Fruit fly (Drosophila melanogaster) whole organism, adult: ENCODE results near the gene CG5274.

Experiments used
- CG14711 ChIP-seq: fragments of 200-800 bp; sonication (Bioruptor generic); optimal IDR thresholded peaks from 2 replicates; lab custom pipeline; 2018; ENCODE audit warnings: missing biosample characterization, mild to moderate bottlenecking, missing genetic modification characterization, moderate library complexity
- CG33017 ChIP-seq: fragments of 200-800 bp; sonication (Bioruptor generic); optimal IDR thresholded peaks from 2 replicates; lab custom pipeline; 2018; ENCODE audit warnings: missing biosample characterization, mild to moderate bottlenecking, missing genetic modification characterization, moderate library complexity
- CG7045 ChIP-seq: fragments of 200-800 bp; sonication (Bioruptor generic); optimal IDR thresholded peaks from 2 replicates; lab custom pipeline; 2017; ENCODE audit warnings: missing biosample characterization, mild to moderate bottlenecking, missing genetic modification characterization
- CG7101 ChIP-seq: fragments of 200-800 bp; sonication (Bioruptor generic); optimal IDR thresholded peaks from 2 replicates; lab custom pipeline; 2018; ENCODE audit warnings: missing biosample characterization, mild to moderate bottlenecking, missing genetic modification characterization, moderate library complexity
- Crg-1 ChIP-seq: fragments of 200-800 bp; sonication (Bioruptor generic); optimal IDR thresholded peaks from 2 replicates; lab custom pipeline; 2016; ENCODE audit warnings: missing biosample characterization, missing genetic modification characterization
- Hr96 ChIP-seq: fragments of 200-800 bp; sonication (Bioruptor generic); optimal IDR thresholded peaks from 2 replicates; lab custom pipeline; 2016; ENCODE audit warnings: missing biosample characterization, missing genetic modification characterization
- Mnt ChIP-seq: fragments of 200-800 bp; sonication (Bioruptor generic); optimal IDR thresholded peaks from 2 replicates; lab custom pipeline; 2016; ENCODE audit warnings: missing biosample characterization, mild to moderate bottlenecking, missing genetic modification characterization
- cnc ChIP-seq, 2 experiments: fragments of >200 bp; optimal IDR thresholded peaks; 2 replicates each; lab custom pipeline; 2017
- kay ChIP-seq: fragments of 200-800 bp; sonication (Bioruptor generic); peaks from one replicate; lab custom pipeline; 2016; ENCODE audit warnings: missing biosample characterization, missing genetic modification characterization, borderline replicate concordance
- ovo ChIP-seq: fragments of 200-800 bp; sonication (Bioruptor generic); optimal IDR thresholded peaks from 2 replicates; lab custom pipeline; 2016; ENCODE audit warnings: missing biosample characterization, missing genetic modification characterization
- pad ChIP-seq: fragments of 200-800 bp; sonication (Bioruptor generic); optimal IDR thresholded peaks from 3 replicates; lab custom pipeline; 2017; ENCODE audit warnings: missing biosample characterization, missing genetic modification characterization, mild to moderate bottlenecking, moderate library complexity, missing genetic modification reagents
- tj ChIP-seq: fragments of 200-800 bp; sonication (Bioruptor generic); optimal IDR thresholded peaks from 3 replicates; lab custom pipeline; 2017; ENCODE audit warnings: missing biosample characterization, mild to moderate bottlenecking, missing genetic modification characterization, moderate library complexity
- toe ChIP-seq: fragments of 200-800 bp; sonication (Bioruptor generic); optimal IDR thresholded peaks from 2 replicates; lab custom pipeline; 2016; ENCODE audit warnings: missing biosample characterization, missing genetic modification characterization

- TF ChIP-seq toe (no peak), Crg-1 (GFP tag; lab: Kevin White, UChicago) (no peak), ovo (GFP tag; lab: Kevin White, UChicago) (no peak), CG14711 (tag; lab: Kevin White, UChicago) (no peak), Hr96 (GFP tag; lab: Kevin White, UChicago) (no peak), CG7101 (tag; lab: Kevin White, UChicago) (no peak), Mnt (GFP tag; lab: Kevin White, UChicago) (no peak), CG7045 (GFP tag; lab: Kevin White, UChicago) (no peak), tj (GFP tag; lab: Kevin White, UChicago) (no peak), kay (GFP tag; lab: Kevin White, UChicago) (no peak), CG33017 (no peak), cnc (optimal IDR thresholded peaks at IDR 0.05; lab: Kevin White, UChicago) (no peak), pad (GFP tag; lab: Kevin White, UChicago) (no peak)
Measured at dm6 chr3L:20379496-20379895, 48.0 kb downstream of the CG5274 start.
